4 fruit fly cellular contexts compared by ENCODE assay signal in genomic region chrX:16871808-16872207, dm6.
TF ChIP-seq lines count a peak whose summit lies in the region.

No protein-coding gene starts in this region.

- no peak for TF ChIP-seq CTCF in whole organism, embryonic (GFP tag; optimal IDR thresholded peaks at IDR 0.05; lab: Kevin White, UChicago)

TF ChIP-seq in whole organism, embryonic, 481 proteins besides CTCF, POLR2A, EP300 and RAD21:
- peak in 1 of 2 experiments; percentile 63 for TF ChIP-seq bsh (GFP tag; optimal IDR thresholded peaks at IDR 0.05; lab: Kevin White, UChicago)
- TF ChIP-seq Drgx (GFP tag; IDR thresholded peaks at IDR 0.05; lab: Robert Waterston, UW): peak; percentile 80
- TF ChIP-seq CG10979 (tag; optimal IDR thresholded peaks at IDR 0.05; lab: Kevin White, UChicago): no peak

TF ChIP-seq in whole organism, prepupa, 60 proteins besides CTCF, POLR2A, EP300 and RAD21 (continues in another document):
- TF ChIP-seq CG3032 (tag; optimal IDR thresholded peaks at IDR 0.05; lab: Kevin White, UChicago) (peak; percentile 77), net (GFP tag; optimal IDR thresholded peaks at IDR 0.05; lab: Kevin White, UChicago) (peak; percentile 72), Eip75B (GFP tag; optimal IDR thresholded peaks at IDR 0.05; lab: Kevin White, UChicago) (peak; percentile 74), CG9139 (GFP tag; optimal IDR thresholded peaks at IDR 0.05; lab: Kevin White, UChicago) (peak; percentile 52), CG4318 (GFP tag; optimal IDR thresholded peaks at IDR 0.05; lab: Kevin White, UChicago) (peak; percentile 71), CG10631 (GFP tag; optimal IDR thresholded peaks at IDR 0.05; lab: Kevin White, UChicago) (peak; percentile 78), acj6 (GFP tag; optimal IDR thresholded peaks at IDR 0.05; lab: Kevin White, UChicago) (peak; percentile 76), spab (GFP tag; optimal IDR thresholded peaks at IDR 0.05; lab: Kevin White, UChicago) (peak; percentile 72), CG6276 (GFP tag; optimal IDR thresholded peaks at IDR 0.05; lab: Kevin White, UChicago) (peak; percentile 76), CG6854 (GFP tag; optimal IDR thresholded peaks at IDR 0.05; lab: Kevin White, UChicago) (no peak), CG10669 (GFP tag; optimal IDR thresholded peaks at IDR 0.05; lab: Kevin White, UChicago) (peak; percentile 78), ss (GFP tag; optimal IDR thresholded peaks at IDR 0.05; lab: Kevin White, UChicago) (peak; percentile 69 to 73), CG11294 (GFP tag; IDR thresholded peaks at IDR 0.05; lab: Robert Waterston, UW) (peak; percentile 49), achi (GFP tag; optimal IDR thresholded peaks at IDR 0.05; lab: Kevin White, UChicago) (peak; percentile 77), CG8119 (GFP tag; IDR thresholded peaks at IDR 0.05; lab: Robert Waterston, UW) (peak; percentile 87), Met (GFP tag; optimal IDR thresholded peaks at IDR 0.05; lab: Kevin White, UChicago) (peak; percentile 50), CG11762 (GFP tag; optimal IDR thresholded peaks at IDR 0.05; lab: Kevin White, UChicago; ENCODE audit: insufficient read depth) (peak; percentile 66), fd85E (GFP tag; optimal IDR thresholded peaks at IDR 0.05; lab: Kevin White, UChicago) (peak; percentile 26), fd59A (GFP tag; optimal IDR thresholded peaks at IDR 0.05; lab: Kevin White, UChicago) (peak; percentile 76), CG6792 (GFP tag; optimal IDR thresholded peaks at IDR 0.05; lab: Kevin White, UChicago) (peak; percentile 84), eg (GFP tag; IDR thresholded peaks at IDR 0.05; lab: Robert Waterston, UW) (peak; percentile 84), Hr4 (GFP tag; optimal IDR thresholded peaks at IDR 0.05; lab: Kevin White, UChicago) (peak; percentile 85), CG32006 (GFP tag; optimal IDR thresholded peaks at IDR 0.05; lab: Kevin White, UChicago) (peak; percentile 88), topi (GFP tag; optimal IDR thresholded peaks at IDR 0.05; lab: Kevin White, UChicago) (peak; percentile 58), dac (GFP tag; optimal IDR thresholded peaks at IDR 0.05; lab: Kevin White, UChicago) (peak; percentile 59), pdm3 (GFP tag; optimal IDR thresholded peaks at IDR 0.05; lab: Kevin White, UChicago) (peak; percentile 86), CG34406 (GFP tag; optimal IDR thresholded peaks at IDR 0.05; lab: Kevin White, UChicago) (peak; percentile 73), Eip78C (GFP tag; lab: Kevin White, UChicago) (peak; percentile 96), Smox (GFP tag; optimal IDR thresholded peaks at IDR 0.05; lab: Kevin White, UChicago) (peak; percentile 48)

TF ChIP-seq in whole organism, pupa, 21 proteins besides CTCF, POLR2A, EP300 and RAD21:
- TF ChIP-seq CG17806 (tag; optimal IDR thresholded peaks at IDR 0.05; lab: Kevin White, UChicago) (peak; percentile 75), CG12605 (GFP tag; IDR thresholded peaks at IDR 0.05; lab: Robert Waterston, UW) (peak; percentile 78), rn (GFP tag; IDR thresholded peaks at IDR 0.05; lab: Robert Waterston, UW) (peak; percentile 70), CG13204 (GFP tag; optimal IDR thresholded peaks at IDR 0.05; lab: Kevin White, UChicago) (peak; percentile 36), CG14655 (GFP tag; optimal IDR thresholded peaks at IDR 0.05; lab: Kevin White, UChicago) (peak; percentile 82), D1 (tag; optimal IDR thresholded peaks at IDR 0.05; lab: Kevin White, UChicago) (peak; percentile 46), EcR (GFP tag; optimal IDR thresholded peaks at IDR 0.05; lab: Kevin White, UChicago) (no peak), CG4496 (GFP tag; IDR thresholded peaks at IDR 0.05; lab: Robert Waterston, UW) (peak; percentile 85), CG8159 (tag; optimal IDR thresholded peaks at IDR 0.05; lab: Kevin White, UChicago) (peak; percentile 81), CG34367 (tag; optimal IDR thresholded peaks at IDR 0.05; lab: Kevin White, UChicago) (peak; percentile 80), CG8301 (tag; optimal IDR thresholded peaks at IDR 0.05; lab: Kevin White, UChicago) (peak; percentile 74), CG10348 (GFP tag; IDR thresholded peaks at IDR 0.05; lab: Robert Waterston, UW) (no peak), Ets98B (GFP tag; IDR thresholded peaks at IDR 0.05; lab: Robert Waterston, UW) (peak; percentile 85), CG9948 (tag; optimal IDR thresholded peaks at IDR 0.05; lab: Kevin White, UChicago) (peak; percentile 80), Pif1A (GFP tag; optimal IDR thresholded peaks at IDR 0.05; lab: Kevin White, UChicago) (peak; percentile 79), Snoo (tag; optimal IDR thresholded peaks at IDR 0.05; lab: Kevin White, UChicago) (peak; percentile 53), gl (tag; optimal IDR thresholded peaks at IDR 0.05; lab: Kevin White, UChicago) (peak; percentile 64), fd96Ca (GFP tag; IDR thresholded peaks at IDR 0.05; lab: Robert Waterston, UW) (peak; percentile 75; the same call in 2 of the 3 replicates), CG32121 (GFP tag; IDR thresholded peaks at IDR 0.05; lab: Robert Waterston, UW) (peak; percentile 58; the same call in 1 of the 2 replicates), Pif1B (GFP tag; optimal IDR thresholded peaks at IDR 0.05; lab: Kevin White, UChicago) (peak; percentile 68), CG15710 (tag; optimal IDR thresholded peaks at IDR 0.05; lab: Kevin White, UChicago) (peak; percentile 84)
TF ChIP-seq in whole organism, pupa: peak in this region for 19.

TF ChIP-seq in whole organism, wandering third instar larva, 38 proteins besides CTCF, POLR2A, EP300 and RAD21:
- peak; percentile 23 for TF ChIP-seq br (GFP tag; optimal IDR thresholded peaks at IDR 0.05; lab: Kevin White, UChicago)
- TF ChIP-seq foxo (GFP tag; optimal IDR thresholded peaks at IDR 0.05; lab: Kevin White, UChicago): peak in 1 of 2 experiments; percentile 14
- no peak for TF ChIP-seq pan (optimal IDR thresholded peaks at IDR 0.05; lab: Kevin White, UChicago)
- peak; percentile 29 for TF ChIP-seq h (GFP tag; optimal IDR thresholded peaks at IDR 0.05; lab: Kevin White, UChicago)
- peak; percentile 55 for TF ChIP-seq fru (GFP tag; optimal IDR thresholded peaks at IDR 0.05; lab: Kevin White, UChicago)
- TF ChIP-seq Mio (GFP tag; optimal IDR thresholded peaks at IDR 0.05; lab: Kevin White, UChicago): no peak
- peak; percentile 41 for TF ChIP-seq ey (GFP tag; optimal IDR thresholded peaks at IDR 0.05; lab: Kevin White, UChicago)
- TF ChIP-seq Dfd (GFP tag; optimal IDR thresholded peaks at IDR 0.05; lab: Kevin White, UChicago): no peak
- peak; percentile 18 for TF ChIP-seq HLH106 (tag; optimal IDR thresholded peaks at IDR 0.05; lab: Kevin White, UChicago)
- peak; percentile 34 for TF ChIP-seq OdsH (GFP tag; optimal IDR thresholded peaks at IDR 0.05; lab: Kevin White, UChicago)

Comparison
In these comparisons a context has a peak if more than half of its experiments do, and no peak if none do; other contexts are left out.
1. Of the 7 proteins assayed by ChIP-seq in both whole organism, embryonic and whole organism, prepupa: peak only in whole organism, embryonic: none; only in whole organism, prepupa: CG16779, Gug, Hr39, Lpt and Sox102F; in both: none; in neither: 2.